Worm (Caenorhabditis elegans) whole organism, young adult: ENCODE data around the gene fbxb-84.

Source experiments
- K11D2.4 ChIP-seq: fragments of 200-800 bp; sonication (Bioruptor generic); IDR thresholded peaks from 2 replicates; pipeline ENCODE4 v1.3.6; 2022; ENCODE audit warnings: missing genetic modification reagents, missing genetic modification characterization, missing compliant biosample characterization
- Y53F4B.3 ChIP-seq: fragments of 200-800 bp; sonication (Bioruptor generic); IDR thresholded peaks from 2 replicates; pipeline ENCODE4 v1.3.6; 2022; ENCODE audit warnings: missing genetic modification reagents, missing genetic modification characterization, missing compliant biosample characterization
- Y67H2A.10 ChIP-seq: fragments of 200-800 bp; sonication (Bioruptor generic); conservative IDR thresholded peaks from 2 replicates; pipeline ENCODE4 v1.3.6; 2022; ENCODE audit warnings: missing genetic modification reagents, missing genetic modification characterization, missing compliant biosample characterization
- attf-3 ChIP-seq: fragments of 200-800 bp; sonication (Bioruptor generic); conservative IDR thresholded peaks from 2 replicates; pipeline ENCODE4 v1.3.6; 2022; ENCODE audit warnings: missing genetic modification reagents, missing genetic modification characterization, missing compliant biosample characterization
- ccch-3 ChIP-seq: fragments of 200-800 bp; sonication (Bioruptor generic); optimal IDR thresholded peaks from 2 replicates; lab custom pipeline; 2018; ENCODE audit warnings: mild to moderate bottlenecking, missing genetic modification characterization, missing compliant biosample characterization
- cebp-1 ChIP-seq, 2 experiments: fragments of 200-800 bp in 1 of 2; sonication (Bioruptor generic) in 1 of 2; sonication (generic microtip) in 1 of 2; IDR thresholded peaks in 1 of 2; optimal IDR thresholded peaks in 1 of 2; 2 replicates each; pipeline versions ENCODE4 v1.3.6 to Lab custom; 2017 to 2022; ENCODE audit warnings: missing compliant biosample characterization in 2 of 2, missing genetic modification characterization in 2 of 2, mild to moderate bottlenecking in 1 of 2, missing genetic modification reagents in 1 of 2, moderate library complexity in 1 of 2
- ceh-40 ChIP-seq: fragments of 200-800 bp; sonication (Bioruptor generic); IDR thresholded peaks from 2 replicates; pipeline ENCODE4 v1.3.6; 2022; ENCODE audit warnings: missing genetic modification characterization, missing compliant biosample characterization
- ceh-58 ChIP-seq: fragments of 200-800 bp; sonication (Bioruptor generic); IDR thresholded peaks from 2 replicates; pipeline ENCODE4 v1.3.6; 2022; ENCODE audit warnings: missing genetic modification characterization, missing compliant biosample characterization
- dpff-1 ChIP-seq: sonication (generic microtip); optimal IDR thresholded peaks from 2 replicates; lab custom pipeline; 2017; ENCODE audit warnings: mild to moderate bottlenecking, missing genetic modification characterization, missing compliant biosample characterization
- efl-1 ChIP-seq: fragments of 150-350 bp; optimal IDR thresholded peaks from 2 replicates; lab custom pipeline; 2014; ENCODE audit warnings: missing biosample characterization, missing genetic modification reagents, missing genetic modification characterization
- egl-44 ChIP-seq: fragments of 200-800 bp; sonication (Bioruptor generic); IDR thresholded peaks from 2 replicates; pipeline ENCODE4 v1.3.6; 2022; ENCODE audit warnings: missing genetic modification reagents, missing genetic modification characterization, missing compliant biosample characterization
- egrh-3 ChIP-seq: fragments of 200-800 bp; sonication (Bioruptor generic); IDR thresholded peaks from 2 replicates; pipeline ENCODE4 v1.3.6; 2022; ENCODE audit warnings: missing genetic modification reagents, missing genetic modification characterization, missing compliant biosample characterization
- fkh-3 ChIP-seq: sonication (generic microtip); optimal IDR thresholded peaks from 2 replicates; lab custom pipeline; 2016; ENCODE audit warnings: mild to moderate bottlenecking, missing genetic modification characterization, missing compliant biosample characterization
- hsf-1 ChIP-seq: fragments of 200-800 bp; sonication (Bioruptor generic); IDR thresholded peaks from 2 replicates; pipeline ENCODE4 v1.3.6; 2022; ENCODE audit warnings: missing genetic modification reagents, missing genetic modification characterization, missing compliant biosample characterization
- lag-1 ChIP-seq: fragments of 200-800 bp; sonication (Bioruptor generic); IDR thresholded peaks from 2 replicates; pipeline ENCODE4 v1.3.6; 2022; ENCODE audit warnings: missing genetic modification reagents, missing genetic modification characterization, missing compliant biosample characterization
- lin-26 ChIP-seq: fragments of 200-800 bp; sonication (Bioruptor generic); IDR thresholded peaks from 2 replicates; pipeline ENCODE4 v1.3.6; 2022; ENCODE audit warnings: missing genetic modification reagents, missing genetic modification characterization, missing compliant biosample characterization
- lin-40 ChIP-seq: sonication (generic microtip); optimal IDR thresholded peaks from 2 replicates; lab custom pipeline; 2016; ENCODE audit warnings: missing genetic modification characterization, mild to moderate bottlenecking, missing compliant biosample characterization, missing genotype, missing genetic modification reagents
- madf-3 ChIP-seq: fragments of 200-800 bp; sonication (Bioruptor generic); IDR thresholded peaks from 2 replicates; pipeline ENCODE4 v1.3.6; 2022; ENCODE audit warnings: missing genetic modification reagents, missing genetic modification characterization, missing compliant biosample characterization
- madf-8 ChIP-seq: fragments of 200-800 bp; sonication (Bioruptor generic); conservative IDR thresholded peaks from 2 replicates; pipeline ENCODE4 v1.3.6; 2022; ENCODE audit warnings: missing genetic modification reagents, missing genetic modification characterization, missing compliant biosample characterization
- mel-28 ChIP-seq: sonication (generic microtip); optimal IDR thresholded peaks from 2 replicates; lab custom pipeline; 2016; ENCODE audit warnings: borderline replicate concordance, mild to moderate bottlenecking, missing genetic modification characterization, missing compliant biosample characterization
- nfya-1 ChIP-seq: sonication (generic microtip); optimal IDR thresholded peaks from 2 replicates; lab custom pipeline; 2017; ENCODE audit warnings: antibody characterized with exemption, missing compliant biosample characterization, missing genetic modification characterization, borderline replicate concordance; ENCODE audit not compliant: insufficient read depth
- nhr-27 ChIP-seq: fragments of 200-800 bp; sonication (Bioruptor generic); optimal IDR thresholded peaks from 2 replicates; lab custom pipeline; 2018; ENCODE audit warnings: mild to moderate bottlenecking, missing genetic modification characterization, moderate library complexity, missing compliant biosample characterization
- nhr-80 ChIP-seq: sonication (generic microtip); optimal IDR thresholded peaks from 2 replicates; lab custom pipeline; 2016; ENCODE audit warnings: missing genetic modification characterization, missing compliant biosample characterization
- pha-4 ChIP-seq: fragments of 150-350 bp; sonication (generic microtip); optimal IDR thresholded peaks from 2 replicates; lab custom pipeline; 2014; ENCODE audit warnings: missing biosample characterization, missing genetic modification reagents, missing genetic modification characterization
- rec-8 ChIP-seq, 2 experiments: sonication (generic microtip); optimal IDR thresholded peaks; 2 replicates each; lab custom pipeline; 2016; ENCODE audit warnings: mild to moderate bottlenecking in 2 of 2, missing genetic modification characterization in 2 of 2, missing genetic modification reagents in 2 of 2, missing genotype in 2 of 2, missing biosample characterization in 1 of 2, missing compliant biosample characterization in 1 of 2, moderate library complexity in 1 of 2
- sdz-38 ChIP-seq: sonication (generic microtip); optimal IDR thresholded peaks from 2 replicates; lab custom pipeline; 2016; ENCODE audit warnings: missing genotype, missing genetic modification characterization, missing compliant biosample characterization
- snpc-1.1 ChIP-seq: sonication (generic microtip); optimal IDR thresholded peaks from 2 replicates; lab custom pipeline; 2017; ENCODE audit warnings: missing genetic modification characterization, mild to moderate bottlenecking, missing compliant biosample characterization, antibody characterized with exemption, moderate library complexity, missing genotype, missing genetic modification reagents; ENCODE audit not compliant: insufficient read depth
- snpc-4 ChIP-seq, 5 experiments: fragments of 150-350 bp in 1 of 5; sonication (generic microtip) in 4 of 5; optimal IDR thresholded peaks; 2 replicates each; lab custom pipeline; 2014 to 2018; ENCODE audit warnings: missing genetic modification characterization in 5 of 5, missing biosample characterization in 3 of 5, antibody characterized with exemption in 2 of 5, mild to moderate bottlenecking in 2 of 5, missing compliant biosample characterization in 2 of 5, missing genotype in 2 of 5, moderate library complexity in 2 of 5, missing genetic modification reagents in 1 of 5
- sptf-2 ChIP-seq: fragments of 200-800 bp; sonication (Bioruptor generic); optimal IDR thresholded peaks from 2 replicates; lab custom pipeline; 2018; ENCODE audit warnings: mild to moderate bottlenecking, missing genetic modification characterization, missing compliant biosample characterization
- tbp1 ChIP-seq: fragments of 200-800 bp; sonication (Bioruptor generic); optimal IDR thresholded peaks from 2 replicates; lab custom pipeline; 2018; ENCODE audit warnings: mild to moderate bottlenecking, missing genetic modification characterization, missing compliant biosample characterization
- tbx-9 ChIP-seq: sonication (generic microtip); optimal IDR thresholded peaks from 2 replicates; lab custom pipeline; 2016; ENCODE audit warnings: borderline replicate concordance, missing genetic modification characterization, inconsistent platforms, missing compliant biosample characterization
- tlf-1 ChIP-seq: fragments of 200-800 bp; sonication (Bioruptor generic); optimal IDR thresholded peaks from 2 replicates; lab custom pipeline; 2018; ENCODE audit warnings: mild to moderate bottlenecking, missing genetic modification characterization, missing compliant biosample characterization
- xnd-1 ChIP-seq: sonication (generic microtip); optimal IDR thresholded peaks from 2 replicates; lab custom pipeline; 2016; ENCODE audit warnings: missing genotype, missing genetic modification reagents, missing genetic modification characterization, missing compliant biosample characterization
- zfh-2 ChIP-seq: fragments of 200-800 bp; sonication (Bioruptor generic); conservative IDR thresholded peaks from 2 replicates; pipeline ENCODE4 v1.3.6; 2022; ENCODE audit warnings: missing genetic modification reagents, missing genetic modification characterization, missing compliant biosample characterization
- ztf-25 ChIP-seq: fragments of 200-800 bp; sonication (Bioruptor generic); IDR thresholded peaks from 2 replicates; pipeline ENCODE4 v1.3.6; 2022; ENCODE audit warnings: missing genetic modification reagents, missing genetic modification characterization, missing compliant biosample characterization

The fbxb-84 gene

DNA sequence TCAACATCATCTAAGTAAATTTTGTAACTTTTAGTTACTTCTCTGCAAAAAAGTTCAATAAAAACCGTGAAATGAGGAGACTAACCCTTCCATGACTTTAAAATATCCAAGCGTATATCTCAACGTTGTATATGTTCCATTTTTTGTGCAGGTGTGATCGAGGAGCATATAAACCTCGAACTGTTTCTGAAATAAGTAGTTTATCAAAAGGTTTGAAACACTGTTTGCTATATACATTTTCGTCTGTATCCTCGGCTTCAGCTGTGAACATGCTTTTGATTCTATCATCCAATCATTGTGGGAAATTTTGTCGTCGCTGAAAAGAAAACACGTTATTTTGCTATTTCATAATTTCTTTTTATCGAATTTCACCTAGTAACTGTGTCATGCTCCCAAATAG, 34.7 kb upstream of the fbxb-84 start, which contains the start of gene F40G9.5:
F40G9.5 (plus strand) TSS at position 301 of the 400 bp plus-strand sequence.
- TF ChIP-seq egl-44: no peak
- no peak for TF ChIP-seq tbp1 (GFP tag; lab: Kevin White, UChicago)
- no peak for TF ChIP-seq egrh-3
- TF ChIP-seq ccch-3: no peak
- TF ChIP-seq sptf-2 (GFP tag; lab: Kevin White, UChicago): no peak
- TF ChIP-seq pha-4 (tag; lab: Kevin White, UChicago): no peak
- TF ChIP-seq Y53F4B.3 (GFP tag; lab: Robert Waterston, UW): no peak
- TF ChIP-seq ceh-40 (GFP tag; lab: Robert Waterston, UW): no peak
- TF ChIP-seq hsf-1: no peak
- TF ChIP-seq, all 124 proteins: peak for 0

ce11 chrIII:179123-179592, 32.9 kb upstream of the fbxb-84 start, which contains the start of gene F40G9.6:
TSS of gene F40G9.6 (plus strand) at chrIII:179542.
- no peak for TF ChIP-seq K11D2.4
- no peak for TF ChIP-seq dpff-1 (tag; lab: Kevin White, UChicago)
- no peak for TF ChIP-seq snpc-1.1 (tag; lab: Kevin White, UChicago)
- TF ChIP-seq fkh-3 (tag; lab: Kevin White, UChicago): no peak
- no peak for TF ChIP-seq lag-1 (GFP tag; lab: Robert Waterston, UW)
- no peak for TF ChIP-seq zfh-2 (GFP tag; lab: Robert Waterston, UW)
- no peak for TF ChIP-seq tbx-9
- no peak for TF ChIP-seq efl-1 (GFP tag; lab: Kevin White, UChicago)
- no peak for TF ChIP-seq snpc-4 (GFP tag; optimal IDR thresholded peaks at IDR 0.05; lab: Kevin White, UChicago)
- no peak for TF ChIP-seq snpc-4 (tag; optimal IDR thresholded peaks at IDR 0.05; lab: Kevin White, UChicago)
- no peak for TF ChIP-seq cebp-1 (GFP tag; IDR thresholded peaks at IDR 0.05; lab: Robert Waterston, UW)
- TF ChIP-seq cebp-1 (tag; optimal IDR thresholded peaks at IDR 0.05; lab: Kevin White, UChicago): no peak
- no peak for TF ChIP-seq madf-8 (GFP tag; lab: Robert Waterston, UW)
- no peak for TF ChIP-seq mel-28
- TF ChIP-seq pha-4 (tag; lab: Kevin White, UChicago): no peak
- no peak for TF ChIP-seq sdz-38 (tag; lab: Kevin White, UChicago)
- no peak for TF ChIP-seq lin-26 (GFP tag; lab: Robert Waterston, UW)
- no peak for TF ChIP-seq attf-3 (GFP tag; lab: Robert Waterston, UW)
- TF ChIP-seq rec-8 (tag; optimal IDR thresholded peaks at IDR 0.05; lab: Kevin White, UChicago): no peak
- TF ChIP-seq nhr-27 (tag; lab: Kevin White, UChicago): no peak
- TF ChIP-seq Y67H2A.10: no peak
- TF ChIP-seq madf-3 (GFP tag; lab: Robert Waterston, UW): no peak
- TF ChIP-seq, all 124 proteins: peak for 0

DNA sequence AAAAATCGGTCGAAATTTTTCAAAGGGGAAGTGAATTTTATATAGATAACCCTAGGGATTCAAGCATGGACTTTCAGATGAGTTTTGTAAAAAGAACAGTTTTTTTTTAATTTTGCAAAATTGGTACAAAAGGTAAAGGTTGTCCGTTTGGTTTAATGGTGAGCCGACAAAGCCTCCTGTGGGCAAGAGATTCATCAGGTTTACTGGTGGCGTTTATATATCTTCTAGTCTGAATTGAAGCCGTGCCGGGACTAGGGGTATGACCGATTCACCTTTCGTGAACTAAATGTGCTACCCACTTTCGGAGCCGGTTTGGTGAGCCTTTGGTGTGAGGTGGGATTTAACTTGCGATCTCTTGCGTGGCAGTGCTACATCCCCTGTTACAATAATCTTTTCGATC, 31.9 kb upstream of the fbxb-84 start:
- TF ChIP-seq lin-40 (tag; lab: Kevin White, UChicago): no peak
- TF ChIP-seq ceh-58 (GFP tag; lab: Robert Waterston, UW): no peak
- TF ChIP-seq fkh-3 (tag; lab: Kevin White, UChicago): no peak

DNA sequence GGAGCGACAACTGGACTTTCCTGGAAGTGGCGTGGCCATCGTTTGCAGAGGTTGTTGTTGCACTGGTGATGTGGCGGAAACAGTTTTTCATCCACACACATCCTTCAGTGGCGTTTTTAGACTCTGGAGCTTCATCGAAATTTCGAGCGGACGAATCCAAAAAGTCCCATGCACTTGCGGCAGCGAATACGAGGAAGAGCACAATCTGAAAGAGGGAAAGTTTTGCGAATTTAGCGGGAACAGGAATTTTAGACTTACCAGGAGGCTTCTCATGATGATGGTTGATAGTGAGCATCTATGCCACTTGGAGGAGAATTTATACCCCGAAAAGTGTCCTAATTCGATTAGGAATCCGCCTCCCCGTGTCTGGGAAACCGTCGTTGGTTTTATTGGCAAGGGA, 31.4 kb upstream of the fbxb-84 start, which contains the start of gene F40G9.14:
F40G9.14 (minus strand) TSS at position 101 of the 400 bp plus-strand sequence.
- TF ChIP-seq tlf-1 (GFP tag; lab: Kevin White, UChicago) (no peak), ztf-25 (GFP tag; lab: Robert Waterston, UW) (no peak), nfya-1 (no peak), xnd-1 (tag; lab: Kevin White, UChicago) (no peak), nhr-80 (tag; lab: Kevin White, UChicago) (no peak)
- TF ChIP-seq, all 124 proteins: peak for 0
